Fruit fly (Drosophila melanogaster) whole organism, embryonic: ENCODE measurements around the gene CkIIalpha-i3.

Experiments
- Atf3 ChIP-seq: fragments of 200-800 bp; sonication (Bioruptor generic); optimal IDR thresholded peaks from 3 replicates; lab custom pipeline; 2016; ENCODE audit warnings: missing biosample characterization, missing genetic modification characterization
- CG10147 ChIP-seq: fragments of 200-800 bp; sonication (Bioruptor generic); optimal IDR thresholded peaks from 2 replicates; lab custom pipeline; 2019; ENCODE audit warnings: missing biosample characterization, mild to moderate bottlenecking, missing genetic modification characterization, moderate library complexity
- CG10462 ChIP-seq: fragments of 200-800 bp; sonication (Bioruptor generic); optimal IDR thresholded peaks from 2 replicates; lab custom pipeline; 2016; ENCODE audit warnings: missing biosample characterization, missing genetic modification characterization
- CG10543 ChIP-seq: fragments of 200-800 bp; sonication (Bioruptor generic); optimal IDR thresholded peaks from 3 replicates; lab custom pipeline; 2017; ENCODE audit warnings: missing biosample characterization, mild to moderate bottlenecking, missing genetic modification characterization, moderate library complexity
- CG11398 ChIP-seq: fragments of 200-800 bp; sonication (Bioruptor generic); optimal IDR thresholded peaks from 2 replicates; lab custom pipeline; 2016; ENCODE audit warnings: missing biosample characterization, missing genetic modification characterization
- CG11456 ChIP-seq: fragments of 200-800 bp; sonication (Bioruptor generic); IDR thresholded peaks from 3 replicates; pipeline ENCODE4 v1.3.6; 2022; ENCODE audit warnings: missing biosample characterization, missing genetic modification characterization
- CG11504 ChIP-seq: fragments of 200-800 bp; sonication (Bioruptor generic); optimal IDR thresholded peaks from 3 replicates; lab custom pipeline; 2019; ENCODE audit warnings: missing biosample characterization, mild to moderate bottlenecking, missing genetic modification characterization, moderate library complexity
- CG11696 ChIP-seq: fragments of 200-800 bp; sonication (Bioruptor generic); IDR thresholded peaks from 2 replicates; pipeline ENCODE4 v1.3.6; 2022; ENCODE audit warnings: missing biosample characterization, missing genetic modification characterization
- CG12299 ChIP-seq: fragments of 200-800 bp; sonication (Bioruptor generic); optimal IDR thresholded peaks from 2 replicates; lab custom pipeline; 2018; ENCODE audit warnings: missing biosample characterization, mild to moderate bottlenecking, missing genetic modification characterization
- CG13424 ChIP-seq: fragments of 200-800 bp; sonication (Bioruptor generic); optimal IDR thresholded peaks from 2 replicates; lab custom pipeline; 2019; ENCODE audit warnings: missing biosample characterization, mild to moderate bottlenecking, missing genetic modification characterization, moderate library complexity
- CG17186 ChIP-seq: fragments of 200-800 bp; sonication (Bioruptor generic); optimal IDR thresholded peaks from 3 replicates; lab custom pipeline; 2017; ENCODE audit warnings: missing biosample characterization, missing genetic modification reagents, missing genetic modification characterization
- CG18011 ChIP-seq: fragments of 200-800 bp; sonication (Bioruptor generic); optimal IDR thresholded peaks from 2 replicates; lab custom pipeline; 2017; ENCODE audit warnings: missing biosample characterization, missing genetic modification characterization, mild to moderate bottlenecking, moderate library complexity, missing genotype
- CG2129 ChIP-seq: fragments of 200-800 bp; sonication (Bioruptor generic); IDR thresholded peaks from 2 replicates; pipeline ENCODE4 v1.3.6; 2022; ENCODE audit warnings: missing biosample characterization, missing genetic modification characterization; ENCODE audit not compliant: partially characterized antibody
- CG34376 ChIP-seq: fragments of 200-800 bp; sonication (Bioruptor generic); optimal IDR thresholded peaks from 2 replicates; lab custom pipeline; 2018; ENCODE audit warnings: missing biosample characterization, mild to moderate bottlenecking, missing genetic modification characterization
- CG34422 ChIP-seq: fragments of 200-800 bp; sonication (Bioruptor generic); IDR thresholded peaks from 3 replicates; pipeline ENCODE4 v1.3.6; 2022; ENCODE audit warnings: missing biosample characterization, missing genetic modification characterization
- CG4617 ChIP-seq: fragments of 200-800 bp; sonication (Bioruptor generic); optimal IDR thresholded peaks from 3 replicates; lab custom pipeline; 2016; ENCODE audit warnings: missing biosample characterization, missing genetic modification characterization, borderline replicate concordance
- CG5180 ChIP-seq: fragments of 200-800 bp; sonication (Bioruptor generic); optimal IDR thresholded peaks from 3 replicates; lab custom pipeline; 2017; ENCODE audit warnings: missing biosample characterization, missing genetic modification characterization, mild to moderate bottlenecking, moderate library complexity, missing genetic modification reagents
- CG6254 ChIP-seq: fragments of 200-800 bp; sonication (Bioruptor generic); optimal IDR thresholded peaks from 3 replicates; lab custom pipeline; 2017; ENCODE audit warnings: mild to moderate bottlenecking, missing biosample characterization, missing genetic modification reagents, missing genetic modification characterization
- CG6765 ChIP-seq: fragments of 200-800 bp; sonication (Bioruptor generic); optimal IDR thresholded peaks from 3 replicates; lab custom pipeline; 2017; ENCODE audit warnings: missing biosample characterization, mild to moderate bottlenecking, missing genetic modification characterization
- CG9215 ChIP-seq: fragments of 200-800 bp; sonication (Bioruptor generic); IDR thresholded peaks from 2 replicates; pipeline ENCODE4 v1.3.6; 2022; ENCODE audit warnings: missing biosample characterization, missing genetic modification characterization
- CG9437 ChIP-seq: fragments of 200-800 bp; sonication (Bioruptor generic); optimal IDR thresholded peaks from 2 replicates; lab custom pipeline; 2018; ENCODE audit warnings: missing biosample characterization, mild to moderate bottlenecking, missing genetic modification characterization
- CG9609 ChIP-seq: fragments of 200-800 bp; sonication (Bioruptor generic); optimal IDR thresholded peaks from 3 replicates; lab custom pipeline; 2016; ENCODE audit warnings: missing biosample characterization, missing genetic modification characterization
- CG9727 ChIP-seq: fragments of 200-800 bp; sonication (Bioruptor generic); optimal IDR thresholded peaks from 3 replicates; lab custom pipeline; 2017; ENCODE audit warnings: missing biosample characterization, mild to moderate bottlenecking, missing genetic modification characterization
- CG9876 ChIP-seq: fragments of 200-800 bp; sonication (Bioruptor generic); optimal IDR thresholded peaks from 2 replicates; lab custom pipeline; 2016; ENCODE audit warnings: missing biosample characterization, missing genetic modification characterization
- D19A ChIP-seq: fragments of 200-800 bp; optimal IDR thresholded peaks from 3 replicates; lab custom pipeline; 2019; ENCODE audit warnings: missing biosample characterization, mild to moderate bottlenecking, missing genetic modification characterization, moderate library complexity
- D19B ChIP-seq: fragments of 200-800 bp; sonication (Bioruptor generic); optimal IDR thresholded peaks from 2 replicates; lab custom pipeline; 2017; ENCODE audit warnings: missing biosample characterization, mild to moderate bottlenecking, missing genetic modification characterization
- Doc3 ChIP-seq: fragments of 200-800 bp; sonication (Bioruptor generic); IDR thresholded peaks from 3 replicates; pipeline ENCODE4 v1.3.6; 2022; ENCODE audit warnings: missing biosample characterization, missing genetic modification characterization; ENCODE audit not compliant: partially characterized antibody
- Dref ChIP-seq: fragments of 200-800 bp; sonication (Bioruptor generic); IDR thresholded peaks from 2 replicates; pipeline ENCODE4 v1.3.6; 2022; ENCODE audit warnings: missing biosample characterization, missing genetic modification characterization
- Drgx ChIP-seq: fragments of 200-800 bp; sonication (Bioruptor generic); IDR thresholded peaks from 2 replicates; pipeline ENCODE4 v1.3.6; 2022; ENCODE audit warnings: missing biosample characterization, missing genetic modification characterization
- Hr51 ChIP-seq, 2 experiments: fragments of 200-800 bp; sonication (Bioruptor generic); optimal IDR thresholded peaks; 2 replicates in 1 of 2; 3 replicates in 1 of 2; lab custom pipeline; 2016 to 2018; ENCODE audit warnings: missing biosample characterization in 2 of 2, missing genetic modification characterization in 2 of 2, mild to moderate bottlenecking in 1 of 2, moderate library complexity in 1 of 2
- Mrtf ChIP-seq: fragments of 200-800 bp; sonication (Bioruptor generic); IDR thresholded peaks from 3 replicates; pipeline ENCODE4 v1.3.6; 2022; ENCODE audit warnings: missing biosample characterization, missing genetic modification characterization
- NC2α ChIP-seq: fragments of 200-800 bp; sonication (Bioruptor generic); optimal IDR thresholded peaks from 2 replicates; lab custom pipeline; 2016; ENCODE audit warnings: missing biosample characterization, missing genetic modification characterization
- Neu2 ChIP-seq: fragments of 200-800 bp; sonication (Bioruptor generic); optimal IDR thresholded peaks from 3 replicates; lab custom pipeline; 2016; ENCODE audit warnings: missing biosample characterization, missing genetic modification characterization, borderline replicate concordance
- bab2 ChIP-seq: fragments of 200-800 bp; sonication (Bioruptor generic); optimal IDR thresholded peaks from 2 replicates; lab custom pipeline; 2016; ENCODE audit warnings: missing biosample characterization, missing genetic modification characterization
- corto ChIP-seq: fragments of 200-800 bp; sonication (Bioruptor generic); optimal IDR thresholded peaks from 2 replicates; lab custom pipeline; 2016; ENCODE audit warnings: missing biosample characterization, mild to moderate bottlenecking, missing genetic modification characterization, moderate library complexity
- dan ChIP-seq: fragments of 200-800 bp; sonication (Bioruptor generic); IDR thresholded peaks from 2 replicates; pipeline ENCODE4 v1.3.6; 2022; ENCODE audit warnings: missing biosample characterization, missing genetic modification characterization
- eve ChIP-seq, 2 experiments: fragments of >200 bp; optimal IDR thresholded peaks; 2 replicates each; lab custom pipeline; 2017; ENCODE audit warnings: missing biosample characterization in 2 of 2, missing genetic modification characterization in 2 of 2
- gcm ChIP-seq: fragments of 200-800 bp; sonication (Bioruptor generic); optimal IDR thresholded peaks from 2 replicates; lab custom pipeline; 2019; ENCODE audit warnings: missing biosample characterization, mild to moderate bottlenecking, missing genetic modification characterization, moderate library complexity
- gfzf ChIP-seq: fragments of 200-800 bp; sonication (Bioruptor generic); optimal IDR thresholded peaks from 2 replicates; lab custom pipeline; 2016; ENCODE audit warnings: missing biosample characterization, mild to moderate bottlenecking, missing genetic modification characterization, moderate library complexity
- ham ChIP-seq: fragments of 200-800 bp; sonication (Bioruptor generic); IDR thresholded peaks from 2 replicates; pipeline ENCODE4 v1.3.6; 2022; ENCODE audit warnings: missing biosample characterization, missing genetic modification characterization
- kni ChIP-seq: fragments of 200-800 bp; sonication (Bioruptor generic); optimal IDR thresholded peaks from 3 replicates; lab custom pipeline; 2017; ENCODE audit warnings: mild to moderate bottlenecking, missing biosample characterization, missing genetic modification reagents, missing genetic modification characterization
- nau ChIP-seq: fragments of 200-800 bp; sonication (Bioruptor generic); optimal IDR thresholded peaks from 3 replicates; lab custom pipeline; 2017; ENCODE audit warnings: missing biosample characterization, mild to moderate bottlenecking, missing genetic modification characterization, missing genetic modification reagents
- nerfin-1 ChIP-seq: fragments of 200-800 bp; sonication (Bioruptor generic); optimal IDR thresholded peaks from 3 replicates; lab custom pipeline; 2019; ENCODE audit warnings: missing biosample characterization, mild to moderate bottlenecking, missing genetic modification characterization, moderate library complexity
- peb ChIP-seq: fragments of 200-800 bp; sonication (Bioruptor generic); IDR thresholded peaks from 2 replicates; pipeline ENCODE4 v1.3.6; 2022; ENCODE audit warnings: missing biosample characterization, missing genetic modification characterization
- schlank ChIP-seq: fragments of 200-800 bp; sonication (Bioruptor generic); optimal IDR thresholded peaks from 2 replicates; lab custom pipeline; 2018; ENCODE audit warnings: missing biosample characterization, mild to moderate bottlenecking, missing genetic modification characterization
- seq ChIP-seq: fragments of 200-800 bp; sonication (Bioruptor generic); IDR thresholded peaks from 2 replicates; pipeline ENCODE4 v1.3.6; 2022; ENCODE audit warnings: missing biosample characterization, missing genetic modification characterization
- tap ChIP-seq: fragments of 200-800 bp; optimal IDR thresholded peaks from 3 replicates; lab custom pipeline; 2019; ENCODE audit warnings: missing biosample characterization, mild to moderate bottlenecking, missing genetic modification characterization, moderate library complexity
- tgo ChIP-seq: fragments of 200-800 bp; sonication (Bioruptor generic); IDR thresholded peaks from 3 replicates; pipeline ENCODE4 v1.3.6; 2022; ENCODE audit warnings: missing biosample characterization, missing genetic modification characterization
- unpg ChIP-seq: fragments of 200-800 bp; sonication (Bioruptor generic); optimal IDR thresholded peaks from 3 replicates; lab custom pipeline; 2018; ENCODE audit warnings: missing biosample characterization, mild to moderate bottlenecking, missing genetic modification characterization, moderate library complexity

Gene CkIIalpha-i3

dm6 chr3L:681793-682369 lies 28.5 kb downstream of the CkIIalpha-i3 start (continued):
- TF ChIP-seq dan (no peak), CG10462 (GFP tag; lab: Kevin White, UChicago) (no peak), schlank (no peak), tgo (GFP tag; lab: Robert Waterston, UW) (no peak), bab2 (GFP tag; lab: Kevin White, UChicago) (peak; percentile 33), eve (GFP tag; optimal IDR thresholded peaks at IDR 0.05; lab: Kevin White, UChicago) (no peak), unpg (GFP tag; lab: Kevin White, UChicago) (peak; percentile 50), CG10147 (GFP tag; lab: Kevin White, UChicago) (no peak), CG11456 (GFP tag; lab: Robert Waterston, UW) (peak; percentile 64; the same call in 2 of the 3 replicates), peb (no peak), CG18011 (GFP tag; lab: Kevin White, UChicago) (peak; percentile 32), tap (tag; lab: Kevin White, UChicago) (peak; percentile 17), CG6765 (GFP tag; lab: Kevin White, UChicago) (peak; percentile 25), CG13424 (tag; lab: Kevin White, UChicago) (peak; percentile 24), CG11504 (tag; lab: Kevin White, UChicago) (peak; percentile 48), CG11696 (GFP tag; lab: Robert Waterston, UW) (no peak), seq (GFP tag; lab: Robert Waterston, UW) (no peak; the same call in 1 of the 2 replicates), CG17186 (GFP tag; lab: Kevin White, UChicago) (peak; percentile 18), Hr51 (GFP tag; optimal IDR thresholded peaks at IDR 0.05; lab: Kevin White, UChicago) (peak; percentile 26 to 60), Dref (GFP tag; lab: Robert Waterston, UW) (peak; percentile 21; the same call in 1 of the 2 replicates), NC2α (GFP tag; lab: Kevin White, UChicago) (no peak), CG9876 (no peak), nerfin-1 (tag; lab: Kevin White, UChicago) (peak; percentile 61), CG2129 (GFP tag; lab: Robert Waterston, UW) (no peak), corto (no peak), Atf3 (GFP tag; lab: Kevin White, UChicago) (no peak), D19A (tag; lab: Kevin White, UChicago) (peak; percentile 7), D19B (GFP tag; lab: Kevin White, UChicago) (no peak), CG12299 (tag; lab: Kevin White, UChicago) (peak; percentile 46), Mrtf (no peak), CG34422 (peak; percentile 81; the same call in 1 of the 3 replicates), CG9215 (GFP tag; lab: Robert Waterston, UW) (no peak), CG10543 (GFP tag; lab: Kevin White, UChicago) (peak; percentile 67), Drgx (GFP tag; lab: Robert Waterston, UW) (no peak), CG9609 (peak; percentile 42), CG9437 (GFP tag; lab: Kevin White, UChicago) (peak; percentile 1), CG11398 (GFP tag; lab: Kevin White, UChicago) (peak; percentile 52), CG5180 (no peak), ham (GFP tag; lab: Robert Waterston, UW) (no peak), CG9727 (peak; percentile 19), CG34376 (GFP tag; lab: Kevin White, UChicago) (peak; percentile 45), kni (peak; percentile 96), Doc3 (0 out of 3 replicates have a peak, but pooled peaks have one; percentile 20), gfzf (GFP tag; lab: Kevin White, UChicago) (peak; percentile 10), Neu2 (no peak), nau (peak; percentile 37), CG6254 (GFP tag; lab: Kevin White, UChicago) (no peak), CG4617 (GFP tag; lab: Kevin White, UChicago) (peak; percentile 26), gcm (GFP tag; lab: Kevin White, UChicago) (peak; percentile 37)
